Worm (Caenorhabditis elegans) whole organism, L2 larva: Measurements from ENCODE around the gene F41D9.2.

Experiments
- R02D3.7 ChIP-seq: fragments of 150-350 bp; optimal IDR thresholded peaks from 2 replicates; lab custom pipeline; 2014; ENCODE audit warnings: missing biosample characterization, missing genetic modification characterization
- ceh-16 ChIP-seq: fragments of 150-350 bp; optimal IDR thresholded peaks from 2 replicates; lab custom pipeline; 2014; ENCODE audit warnings: missing biosample characterization, missing genetic modification characterization
- dmd-4 ChIP-seq: sonication (generic microtip); optimal IDR thresholded peaks from 2 replicates; lab custom pipeline; 2017; ENCODE audit warnings: missing biosample characterization, missing genetic modification characterization
- nhr-11 ChIP-seq: fragments of 150-350 bp; optimal IDR thresholded peaks from 2 replicates; lab custom pipeline; 2014; ENCODE audit warnings: missing biosample characterization, missing genetic modification characterization
- nhr-25 ChIP-seq: fragments of 150-350 bp; sonication (generic microtip); optimal IDR thresholded peaks from 3 replicates; lab custom pipeline; 2014; ENCODE audit warnings: missing biosample characterization, missing genetic modification characterization
- unc-39 ChIP-seq: fragments of 150-350 bp; optimal IDR thresholded peaks from 2 replicates; lab custom pipeline; 2014; ENCODE audit warnings: missing biosample characterization, missing genetic modification characterization

ce11 chrX:8346248-8346647 lies 38.5 kb downstream of the F41D9.2 start, which contains the start of gene drd-5:
- TF ChIP-seq dmd-4 (no peak), nhr-25 (tag; lab: Kevin White, UChicago) (no peak), ceh-16 (tag; lab: Kevin White, UChicago) (no peak), nhr-11 (tag; lab: Kevin White, UChicago) (no peak), R02D3.7 (tag; lab: Kevin White, UChicago) (no peak), unc-39 (tag; lab: Kevin White, UChicago) (no peak)
